Fruit fly (Drosophila melanogaster): ENCODE measurements around the gene CG34357.

DNA sequence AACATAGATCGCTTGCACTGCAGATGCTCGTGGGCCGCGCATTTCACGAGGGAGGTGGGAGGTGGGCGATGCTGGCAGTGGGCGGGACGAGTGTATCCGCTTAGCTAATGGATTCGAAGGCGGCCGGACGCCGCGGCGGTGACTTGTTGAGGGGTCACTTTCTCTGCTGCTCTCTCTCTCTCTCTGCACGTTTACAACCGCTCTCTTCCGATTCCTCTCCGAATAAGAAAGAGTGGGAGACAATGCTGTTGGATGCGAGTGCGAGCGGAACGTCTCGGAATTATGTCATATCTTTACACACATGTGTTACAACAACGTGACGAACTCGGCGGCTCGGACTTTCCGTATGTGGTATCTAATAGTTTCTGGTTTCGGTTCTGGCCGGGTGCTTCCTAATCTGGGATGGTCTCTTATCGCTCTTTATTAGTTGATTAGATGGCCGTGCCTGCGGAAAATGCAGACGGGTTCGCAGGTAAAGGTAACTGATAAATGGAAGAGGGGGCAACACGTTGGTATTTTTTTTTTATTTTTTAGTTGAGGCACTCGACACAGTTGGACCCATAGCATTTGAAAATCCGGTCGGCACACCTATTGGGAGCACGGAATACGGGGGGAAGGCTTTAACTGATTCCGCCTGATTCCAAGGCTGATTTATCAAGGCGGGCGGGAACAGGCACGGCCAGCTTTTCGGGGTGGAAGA is 105.4 kb downstream of the CG34357 start:
- no peak for TF ChIP-seq CG15710 (tag; optimal IDR thresholded peaks at IDR 0.05)
- peak; percentile 2 for TF ChIP-seq EcR (GFP tag; optimal IDR thresholded peaks at IDR 0.05)

Data from whole organism, pupa.